Worm (Caenorhabditis elegans) whole organism, young adult: ENCODE measurements around the gene T21H3.1.

Source experiments
- madf-3 ChIP-seq: fragments of 200-800 bp; sonication (Bioruptor generic); IDR thresholded peaks from 2 replicates; pipeline ENCODE4 v1.3.6; 2022; ENCODE audit warnings: missing genetic modification reagents, missing genetic modification characterization, missing compliant biosample characterization
- ztf-6 ChIP-seq: fragments of 200-800 bp; sonication (Bioruptor generic); IDR thresholded peaks from 2 replicates; pipeline ENCODE4 v1.3.6; 2022; ENCODE audit warnings: missing genetic modification reagents, missing genetic modification characterization, missing compliant biosample characterization

ce11 chrV:1226239-1226638 lies 49.7 kb downstream of the T21H3.1 start:
- TF ChIP-seq ztf-6 (GFP tag; lab: Robert Waterston, UW) = no peak
- no peak for TF ChIP-seq madf-3 (GFP tag; lab: Robert Waterston, UW)
